Fruit fly (Drosophila melanogaster): ENCODE results near the gene CG2680.
A peak's percentile ranks its signal among the peaks of the same experiment; 100 is the strongest.

Gene CG2680

dm6 chrX:2714730-2715129 is 7.5 kb upstream of the CG2680 start (continued):
- no peak for TF ChIP-seq Sin3A (optimal IDR thresholded peaks at IDR 0.05)
- TF ChIP-seq z (GFP tag; IDR thresholded peaks at IDR 0.05): no peak
- peak; percentile 30 for TF ChIP-seq zfh2 (GFP tag; optimal IDR thresholded peaks at IDR 0.05)
- TF ChIP-seq CG11247 (GFP tag; IDR thresholded peaks at IDR 0.05): no peak
- no peak for TF ChIP-seq yki (optimal IDR thresholded peaks at IDR 0.05)
- TF ChIP-seq shn (GFP tag; optimal IDR thresholded peaks at IDR 0.05): no peak
- TF ChIP-seq NK7.1 (GFP tag; optimal IDR thresholded peaks at IDR 0.05): no peak
- TF ChIP-seq gfzf (GFP tag; optimal IDR thresholded peaks at IDR 0.05): peak; percentile 17
- TF ChIP-seq phol (tag; optimal IDR thresholded peaks at IDR 0.05): peak; percentile 31
- TF ChIP-seq CG17385 (GFP tag; optimal IDR thresholded peaks at IDR 0.05): no peak
- peak; percentile 32 for TF ChIP-seq CG7786 (GFP tag; optimal IDR thresholded peaks at IDR 0.05)
- peak; percentile 50 for TF ChIP-seq pzg (GFP tag; optimal IDR thresholded peaks at IDR 0.05)
- TF ChIP-seq CG18764 (GFP tag; optimal IDR thresholded peaks at IDR 0.05): peak; percentile 87
- 0 out of 2 replicates have a peak, but pooled peaks have one; percentile 20 for TF ChIP-seq hbn (GFP tag; IDR thresholded peaks at IDR 0.05; ENCODE audit: partially characterized antibody)
- TF ChIP-seq CG8281 (tag; optimal IDR thresholded peaks at IDR 0.05): no peak
- TF ChIP-seq nom (GFP tag; optimal IDR thresholded peaks at IDR 0.05): no peak
- TF ChIP-seq E2f1 (GFP tag; IDR thresholded peaks at IDR 0.05): no peak
- TF ChIP-seq CG8944 (GFP tag; optimal IDR thresholded peaks at IDR 0.05): no peak
- TF ChIP-seq tna (GFP tag; IDR thresholded peaks at IDR 0.05; ENCODE audit: partially characterized antibody): peak; percentile 16; the same call in 1 of the 2 replicates
- TF ChIP-seq abd-A (tag; optimal IDR thresholded peaks at IDR 0.05): no peak
- no peak for TF ChIP-seq Dad (GFP tag; optimal IDR thresholded peaks at IDR 0.05)
- TF ChIP-seq CG4424 (GFP tag; optimal IDR thresholded peaks at IDR 0.05): no peak
- no peak for TF ChIP-seq zen2 (GFP tag; IDR thresholded peaks at IDR 0.05; ENCODE audit: partially characterized antibody)
- TF ChIP-seq ash1 (GFP tag; optimal IDR thresholded peaks at IDR 0.05): no peak
- no peak for TF ChIP-seq Six4 (GFP tag; optimal IDR thresholded peaks at IDR 0.05)
- TF ChIP-seq lilli (GFP tag; optimal IDR thresholded peaks at IDR 0.05): peak; percentile 14
- TF ChIP-seq Hmx (GFP tag; optimal IDR thresholded peaks at IDR 0.05): no peak
- TF ChIP-seq ttk (GFP tag; IDR thresholded peaks at IDR 0.05): no peak
- TF ChIP-seq CG2889 (GFP tag; IDR thresholded peaks at IDR 0.05): no peak
- TF ChIP-seq sna (GFP tag; IDR thresholded peaks at IDR 0.05; ENCODE audit: partially characterized antibody): peak; percentile 46; the same call in 1 of the 2 replicates
- TF ChIP-seq CG11560 (tag; IDR thresholded peaks at IDR 0.05): no peak
- TF ChIP-seq CG11504 (tag; optimal IDR thresholded peaks at IDR 0.05): no peak
- TF ChIP-seq Sry-δ (GFP tag; optimal IDR thresholded peaks at IDR 0.05): peak; percentile 36
- TF ChIP-seq fru (optimal IDR thresholded peaks at IDR 0.05): no peak
- TF ChIP-seq Doc3 (GFP tag; IDR thresholded peaks at IDR 0.05; ENCODE audit: partially characterized antibody): 0 out of 3 replicates have a peak, but pooled peaks have one; percentile 36
- TF ChIP-seq cg (GFP tag; optimal IDR thresholded peaks at IDR 0.05): no peak
- no peak for TF ChIP-seq CG9727 (GFP tag; optimal IDR thresholded peaks at IDR 0.05)
- TF ChIP-seq CrebB (tag; optimal IDR thresholded peaks at IDR 0.05): no peak
- TF ChIP-seq wdn (GFP tag; IDR thresholded peaks at IDR 0.05): no peak
- TF ChIP-seq Ets65A (GFP tag): peak; percentile 64
- peak; percentile 41; the same call in 1 of the 2 replicates for TF ChIP-seq amos (GFP tag; IDR thresholded peaks at IDR 0.05; ENCODE audit: partially characterized antibody)
- peak; percentile 52; the same call in 2 of the 3 replicates for TF ChIP-seq row (GFP tag; IDR thresholded peaks at IDR 0.05)
- no peak for TF ChIP-seq Dbx (GFP tag; IDR thresholded peaks at IDR 0.05)
- TF ChIP-seq CG43689 (GFP tag; IDR thresholded peaks at IDR 0.05): no peak

Measured in whole organism, embryonic.